Worm (Caenorhabditis elegans): Measurements from ENCODE around the gene T13F2.2.

The T13F2.2 gene

DNA sequence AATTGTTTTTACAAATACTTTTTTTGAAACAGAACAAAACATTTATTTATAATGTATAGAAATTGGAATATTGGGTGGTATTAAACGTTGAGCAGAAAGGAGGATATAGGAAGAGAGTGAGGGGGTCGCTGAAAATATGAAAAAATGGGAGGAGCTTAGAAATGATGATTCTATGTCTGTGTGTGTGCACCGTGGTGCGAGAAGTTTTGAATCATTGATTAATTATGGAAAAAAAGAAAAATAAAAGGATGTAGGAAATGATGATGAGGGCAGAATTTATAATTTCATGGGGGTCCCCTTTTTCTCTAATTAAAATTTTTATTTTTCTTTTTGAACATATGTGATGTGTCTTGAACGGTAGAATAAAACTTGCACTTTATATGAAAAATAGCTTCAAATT lies 12.5 kb downstream of the T13F2.2 start, which contains the start of gene sre-4:
TSS of gene sre-4 (minus strand) at position 101 of the 400 bp plus-strand sequence.
- no peak for TF ChIP-seq swsn-7 (tag; optimal IDR thresholded peaks at IDR 0.05)
- peak; percentile 9 for TF ChIP-seq dsc-1 (tag; optimal IDR thresholded peaks at IDR 0.05)
- no peak for TF ChIP-seq ztf-4 (tag; optimal IDR thresholded peaks at IDR 0.05)

DNA sequence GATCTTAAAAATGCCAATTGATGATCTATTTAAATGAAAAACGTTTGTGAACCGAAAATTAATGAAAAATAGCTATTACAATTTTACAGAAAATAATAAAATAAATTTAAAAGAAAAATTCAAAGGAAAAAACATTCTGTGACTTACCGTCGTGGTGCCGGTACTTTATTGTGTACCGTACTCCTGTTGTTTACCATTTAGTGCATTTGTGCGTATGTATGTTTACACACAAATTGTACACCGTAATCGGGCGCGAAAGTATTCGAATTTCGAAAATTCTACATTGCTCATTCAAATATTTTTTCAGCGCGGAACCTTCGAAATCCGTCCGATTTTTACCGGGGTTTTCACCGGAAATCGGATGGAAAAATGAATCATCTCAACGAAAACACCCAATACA lies 19.1 kb downstream of the T13F2.2 start, which contains the start of gene T13F2.6:
TSS of gene T13F2.6 (plus strand) at position 306 of the 400 bp plus-strand sequence.
- no peak for TF ChIP-seq fos-1 (tag; optimal IDR thresholded peaks at IDR 0.05)
- no peak for TF ChIP-seq ceh-8 (GFP tag; optimal IDR thresholded peaks at IDR 0.05)
- TF ChIP-seq ceh-88 (GFP tag; IDR thresholded peaks at IDR 0.05), result no peak
- no peak for TF ChIP-seq nhr-85 (tag)
- no peak for TF ChIP-seq egl-13 (tag; optimal IDR thresholded peaks at IDR 0.05)
- TF ChIP-seq lin-39 (tag; optimal IDR thresholded peaks at IDR 0.05), result no peak
- no peak for TF ChIP-seq mab-9 (GFP tag; IDR thresholded peaks at IDR 0.05)
- TF ChIP-seq grh-1 (GFP tag; IDR thresholded peaks at IDR 0.05), result no peak
- no peak for TF ChIP-seq pag-3 (tag; optimal IDR thresholded peaks at IDR 0.05; ENCODE audit: borderline replicate concordance, insufficient read depth)
- TF ChIP-seq swsn-7 (tag; optimal IDR thresholded peaks at IDR 0.05), result no peak
- TF ChIP-seq aha-1 (tag; optimal IDR thresholded peaks at IDR 0.05), result no peak
- TF ChIP-seq hlh-4 (tag; optimal IDR thresholded peaks at IDR 0.05), result no peak
- TF ChIP-seq nhr-19 (GFP tag; conservative IDR thresholded peaks at IDR 0.05), result no peak
- no peak for TF ChIP-seq nhr-237 (tag; optimal IDR thresholded peaks at IDR 0.05)
- TF ChIP-seq fkh-8 (tag; optimal IDR thresholded peaks at IDR 0.05), result no peak
- TF ChIP-seq elt-3 (tag; optimal IDR thresholded peaks at IDR 0.05), result no peak
- no peak for TF ChIP-seq zip-4 (GFP tag; optimal IDR thresholded peaks at IDR 0.05)
- no peak for TF ChIP-seq fkh-4 (tag; optimal IDR thresholded peaks at IDR 0.05; ENCODE audit: borderline replicate concordance)
- no peak for TF ChIP-seq skn-1 (tag; optimal IDR thresholded peaks at IDR 0.05)
- TF ChIP-seq nhr-90 (tag; optimal IDR thresholded peaks at IDR 0.05; ENCODE audit: poor library complexity), result no peak

DNA sequence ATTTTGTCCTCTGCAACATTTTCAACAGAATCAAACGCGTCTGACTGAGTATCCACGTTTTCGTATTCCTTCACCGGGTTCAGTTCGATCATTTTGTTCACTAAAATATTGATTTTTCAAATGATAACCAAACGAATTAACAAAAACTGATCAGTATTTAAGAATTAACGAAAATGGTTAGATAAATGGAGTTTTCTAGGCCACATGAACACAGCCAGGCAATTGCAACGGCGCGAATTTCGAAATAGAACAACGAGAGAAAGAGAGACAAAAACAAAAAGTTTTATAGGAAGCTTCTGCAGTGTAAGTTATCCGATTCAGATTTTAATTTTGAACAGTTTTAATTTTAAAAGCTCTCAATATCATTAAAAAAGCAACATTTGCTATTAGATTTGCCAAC lies 19.6 kb downstream of the T13F2.2 start, which contains the start of gene sna-2:
TSS of gene sna-2 (minus strand) at position 100 of the 400 bp plus-strand sequence.
- TF ChIP-seq egl-27 (tag; optimal IDR thresholded peaks at IDR 0.05), result no peak
- TF ChIP-seq unc-30 (tag; optimal IDR thresholded peaks at IDR 0.05), result no peak
- no peak for TF ChIP-seq zip-4 (GFP tag; optimal IDR thresholded peaks at IDR 0.05)
- TF ChIP-seq nhr-77 (tag; optimal IDR thresholded peaks at IDR 0.05), result no peak
- TF ChIP-seq irx-1 (tag; optimal IDR thresholded peaks at IDR 0.05), result peak; percentile 51
- TF ChIP-seq ama-1 (optimal IDR thresholded peaks at IDR 0.05), result no peak
- no peak for TF ChIP-seq nhr-76 (tag; optimal IDR thresholded peaks at IDR 0.05)
- no peak for TF ChIP-seq sox-4 (tag; optimal IDR thresholded peaks at IDR 0.05)
- peak; percentile 87 to 95 (median 91) for TF ChIP-seq dpl-1 (GFP tag; optimal IDR thresholded peaks at IDR 0.05)
- TF ChIP-seq lir-3 (tag; optimal IDR thresholded peaks at IDR 0.05; ENCODE audit: poor library complexity), result peak; percentile 83
- no peak for TF ChIP-seq aha-1 (tag; optimal IDR thresholded peaks at IDR 0.05)
- no peak for TF ChIP-seq mab-9 (GFP tag; IDR thresholded peaks at IDR 0.05)
- TF ChIP-seq pax-3 (tag; optimal IDR thresholded peaks at IDR 0.05), result peak; percentile 66
- TF ChIP-seq unc-62 (GFP tag; optimal IDR thresholded peaks at IDR 0.05), result no peak
- peak; percentile 59 for TF ChIP-seq nhr-47 (tag; optimal IDR thresholded peaks at IDR 0.05)
- TF ChIP-seq alr-1 (tag; optimal IDR thresholded peaks at IDR 0.05; ENCODE audit: borderline replicate concordance), result no peak
- no peak for TF ChIP-seq ceh-8 (GFP tag; optimal IDR thresholded peaks at IDR 0.05)
- no peak for TF ChIP-seq sup-37 (GFP tag; optimal IDR thresholded peaks at IDR 0.05)
- peak; percentile 79 for TF ChIP-seq nhr-85 (tag)
- no peak for TF ChIP-seq sptf-1 (tag; optimal IDR thresholded peaks at IDR 0.05)
- no peak for TF ChIP-seq nhr-84 (tag; optimal IDR thresholded peaks at IDR 0.05)
- no peak for TF ChIP-seq unc-130 (tag; optimal IDR thresholded peaks at IDR 0.05)
- TF ChIP-seq tlp-1 (tag; optimal IDR thresholded peaks at IDR 0.05), result no peak
- no peak for TF ChIP-seq unc-98 (GFP tag; IDR thresholded peaks at IDR 0.05)
- TF ChIP-seq snu-23 (GFP tag; optimal IDR thresholded peaks at IDR 0.05), result peak; percentile 37
- peak; percentile 33; the same call in 1 of the 2 replicates for TF ChIP-seq isw-1 (GFP tag; IDR thresholded peaks at IDR 0.05)
- TF ChIP-seq jun-1 (tag; optimal IDR thresholded peaks at IDR 0.05), result no peak
- peak; percentile 93 to 94 for TF ChIP-seq efl-1 (optimal IDR thresholded peaks at IDR 0.05)
- TF ChIP-seq efl-1 (GFP tag; optimal IDR thresholded peaks at IDR 0.05 in 1 of 2), result peak; percentile 92 to 99
- TF ChIP-seq skn-1 (tag; optimal IDR thresholded peaks at IDR 0.05), result peak; percentile 72
- TF ChIP-seq ces-1 (GFP tag; optimal IDR thresholded peaks at IDR 0.05), result no peak
- peak; percentile 54 for TF ChIP-seq tbx-2 (tag; optimal IDR thresholded peaks at IDR 0.05)
- no peak for TF ChIP-seq fkh-8 (tag; optimal IDR thresholded peaks at IDR 0.05)
- TF ChIP-seq grh-1 (GFP tag; IDR thresholded peaks at IDR 0.05), result no peak
- TF ChIP-seq nhr-11 (tag; optimal IDR thresholded peaks at IDR 0.05), result no peak
- no peak for TF ChIP-seq nhr-237 (tag; optimal IDR thresholded peaks at IDR 0.05)

Measured in whole organism, L1 larva.